Worm (Caenorhabditis elegans) whole organism, mixed stage, embryonic: Measurements from ENCODE around the gene pst-1.

Experiments used
- ceh-43 ChIP-seq: fragments of 200-800 bp; sonication (Bioruptor generic); optimal IDR thresholded peaks from 2 replicates; lab custom pipeline; 2018; ENCODE audit warnings: mild to moderate bottlenecking, missing genetic modification characterization, moderate library complexity, missing compliant biosample characterization
- elt-3 ChIP-seq: fragments of 150-350 bp; optimal IDR thresholded peaks from 2 replicates; lab custom pipeline; 2014; ENCODE audit warnings: missing biosample characterization, missing genetic modification characterization
- lin-13 ChIP-seq: fragments of 150-350 bp; optimal IDR thresholded peaks from 2 replicates; lab custom pipeline; 2014; ENCODE audit warnings: missing biosample characterization, missing genetic modification characterization
- nhr-12 ChIP-seq: fragments of 150-350 bp; optimal IDR thresholded peaks from 2 replicates; lab custom pipeline; 2014; ENCODE audit warnings: missing biosample characterization, missing genetic modification characterization
- snpc-4 ChIP-seq: fragments of 150-350 bp; optimal IDR thresholded peaks from 2 replicates; lab custom pipeline; 2014; ENCODE audit warnings: missing biosample characterization, missing genetic modification characterization
- unc-39 ChIP-seq: fragments of 150-350 bp; optimal IDR thresholded peaks from 2 replicates; lab custom pipeline; 2014; ENCODE audit warnings: missing biosample characterization, missing genetic modification characterization
- unc-62 ChIP-seq: fragments of 150-350 bp; optimal IDR thresholded peaks from 2 replicates; lab custom pipeline; 2014; ENCODE audit warnings: missing biosample characterization, missing genetic modification reagents, missing genetic modification characterization

- TF ChIP-seq elt-3 (no peak), snpc-4 (tag; lab: Kevin White, UChicago) (no peak), unc-62 (no peak), lin-13 (tag; lab: Kevin White, UChicago) (no peak), ceh-43 (GFP tag; lab: Kevin White, UChicago) (no peak), nhr-12 (tag; lab: Kevin White, UChicago) (no peak), unc-39 (tag; lab: Kevin White, UChicago) (no peak)
Observed at ce11 chrV:5953086-5953485, 9.8 kb downstream of the pst-1 start.
